Fruit fly (Drosophila melanogaster): ENCODE data around the gene Ser.

Gene Ser

DNA sequence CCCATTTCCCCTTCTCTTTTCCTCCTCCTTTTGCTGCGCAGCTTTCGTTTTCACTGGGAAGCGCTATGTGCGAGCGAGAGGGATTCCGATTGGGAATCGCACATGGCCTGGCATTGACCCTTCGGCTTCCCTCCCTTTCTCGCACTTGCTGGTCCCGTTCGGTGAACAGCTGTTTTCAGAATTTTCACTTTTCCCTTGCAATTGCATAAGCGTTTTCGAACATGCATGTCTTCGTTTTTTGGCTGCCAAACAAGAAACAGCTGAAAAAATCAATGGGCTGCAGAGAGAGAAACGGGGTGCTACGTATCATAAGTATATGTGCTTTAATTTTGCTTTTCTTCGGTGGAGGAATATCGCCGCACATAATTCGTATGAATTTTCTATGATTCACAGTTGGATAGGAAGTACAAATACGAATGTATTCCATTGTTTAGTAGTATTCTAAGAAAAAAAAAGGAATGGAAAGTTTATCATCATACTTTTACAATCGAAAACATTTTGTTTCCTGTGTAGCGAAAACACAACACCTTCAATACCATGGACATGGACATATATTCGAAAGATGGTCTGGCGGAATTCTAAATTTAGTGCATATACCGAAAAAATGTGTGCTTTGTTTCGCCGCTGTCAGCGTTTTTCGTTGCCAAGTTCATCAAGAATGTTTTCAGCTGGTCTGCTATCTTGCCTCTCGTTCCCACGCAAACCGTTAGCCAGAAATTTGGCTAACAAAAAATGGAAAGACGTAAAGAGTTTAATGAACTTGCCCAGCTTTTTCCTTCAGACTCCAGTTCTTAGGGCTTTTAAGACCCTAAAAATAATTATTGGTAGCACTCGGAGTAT, 41.7 kb downstream of the Ser start:
- TF ChIP-seq CG8478 (optimal IDR thresholded peaks at IDR 0.05) (no peak), CTCF (optimal IDR thresholded peaks at IDR 0.05) (no peak)

DNA sequence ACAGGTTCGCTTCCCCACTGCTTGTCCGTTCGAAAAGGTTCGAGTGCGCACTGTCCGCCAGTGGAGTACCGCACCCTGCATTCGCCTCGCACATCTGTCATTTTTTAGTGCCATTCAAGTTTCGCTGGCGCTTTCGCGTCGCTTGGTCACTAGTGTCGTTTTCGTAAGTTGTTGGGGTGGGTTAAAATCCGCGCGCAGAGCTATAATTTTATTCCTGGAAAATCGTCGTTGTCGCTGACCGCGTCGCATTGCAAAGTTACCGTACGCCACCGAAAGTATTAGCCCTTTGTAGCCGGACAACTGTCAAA, 42.6 kb downstream of the Ser start, which contains the start of gene Men-b:
Men-b (plus strand) TSS at position 147 of the 308 bp plus-strand sequence.
- TF ChIP-seq CG8478 (optimal IDR thresholded peaks at IDR 0.05) = no peak
- TF ChIP-seq CTCF (optimal IDR thresholded peaks at IDR 0.05) = peak; percentile 79 to 80

DNA sequence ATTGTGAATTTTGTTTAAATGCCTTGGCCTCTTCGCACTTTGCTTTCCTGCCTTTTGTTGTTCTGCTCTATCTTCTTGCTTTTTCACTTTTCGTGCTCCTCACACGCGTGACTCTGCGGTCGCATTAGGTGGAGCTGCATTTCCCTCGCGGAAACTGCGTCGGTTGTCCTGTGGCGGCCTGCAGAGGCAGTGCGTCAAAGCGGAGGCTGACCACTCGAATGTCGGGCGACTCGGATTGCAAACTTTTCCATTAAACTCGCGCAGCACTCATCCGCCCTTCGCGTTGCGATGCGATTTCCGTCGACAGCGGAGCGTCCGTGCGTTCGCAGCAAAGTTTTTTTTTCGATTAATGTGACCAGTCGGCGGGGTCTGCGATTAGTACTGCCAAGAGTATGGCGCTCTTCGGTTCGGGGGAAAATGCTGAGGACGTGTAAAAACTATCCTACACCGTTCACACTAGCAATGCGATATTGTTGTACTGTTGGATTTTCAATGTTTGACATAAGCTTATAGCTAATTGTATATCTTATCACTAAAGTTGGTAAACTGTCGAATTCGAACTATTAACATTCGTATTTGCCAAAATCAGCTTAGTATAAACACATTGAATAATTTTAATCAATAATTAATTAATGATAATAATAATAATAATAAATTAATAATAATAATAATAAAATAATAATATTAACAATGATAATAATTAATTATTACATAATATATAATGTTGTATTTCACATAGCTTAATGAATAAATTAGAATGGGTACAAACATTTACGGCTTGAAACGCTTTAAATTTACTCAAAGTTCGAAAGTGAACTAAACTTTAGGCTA, 43.2 kb downstream of the Ser start, which contains the start of gene CG6051:
CG6051 (minus strand) TSS at position 385 of the 831 bp plus-strand sequence.
- TF ChIP-seq CG8478 (optimal IDR thresholded peaks at IDR 0.05) (no peak), CTCF (optimal IDR thresholded peaks at IDR 0.05) (peak; percentile 26 to 44)

DNA sequence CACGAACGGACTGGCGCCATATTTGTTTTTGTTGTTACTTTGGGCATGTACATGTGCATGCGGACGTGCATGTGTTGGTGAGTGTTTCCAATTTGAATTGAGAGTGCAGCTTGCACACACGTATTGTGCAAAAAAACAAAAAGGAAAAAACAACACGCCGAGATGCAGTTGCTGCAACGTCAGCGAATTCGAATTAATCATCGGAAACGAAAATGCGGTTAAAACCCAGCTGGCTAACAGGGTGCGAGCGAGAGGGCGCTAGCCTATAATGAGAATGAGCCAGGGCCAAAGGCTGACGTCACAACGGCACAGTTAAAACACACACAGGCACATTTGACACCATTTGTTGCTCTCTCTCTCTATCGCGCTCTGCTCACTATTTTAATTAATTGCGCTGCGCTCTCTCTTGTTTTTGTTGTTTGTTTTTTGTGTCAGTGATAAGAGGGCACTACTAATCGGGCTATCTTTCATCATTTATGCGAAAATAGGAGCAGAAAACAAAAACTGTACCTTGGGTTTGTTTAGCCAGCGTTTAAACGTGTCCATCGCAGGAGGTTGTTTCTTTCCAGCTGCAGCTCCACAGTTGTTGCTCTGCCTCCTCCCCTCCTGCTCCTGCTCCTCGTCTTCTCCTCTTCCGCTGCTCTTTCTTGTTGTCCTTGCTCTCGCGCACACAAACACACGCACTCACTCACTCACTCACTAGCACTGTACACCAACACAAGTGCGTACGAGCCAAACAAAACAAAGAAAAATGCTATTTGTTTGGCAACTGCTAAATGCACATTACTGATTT, 44.0 kb downstream of the Ser start:
- TF ChIP-seq CG8478 (optimal IDR thresholded peaks at IDR 0.05) (no peak), CTCF (optimal IDR thresholded peaks at IDR 0.05) (no peak)

DNA sequence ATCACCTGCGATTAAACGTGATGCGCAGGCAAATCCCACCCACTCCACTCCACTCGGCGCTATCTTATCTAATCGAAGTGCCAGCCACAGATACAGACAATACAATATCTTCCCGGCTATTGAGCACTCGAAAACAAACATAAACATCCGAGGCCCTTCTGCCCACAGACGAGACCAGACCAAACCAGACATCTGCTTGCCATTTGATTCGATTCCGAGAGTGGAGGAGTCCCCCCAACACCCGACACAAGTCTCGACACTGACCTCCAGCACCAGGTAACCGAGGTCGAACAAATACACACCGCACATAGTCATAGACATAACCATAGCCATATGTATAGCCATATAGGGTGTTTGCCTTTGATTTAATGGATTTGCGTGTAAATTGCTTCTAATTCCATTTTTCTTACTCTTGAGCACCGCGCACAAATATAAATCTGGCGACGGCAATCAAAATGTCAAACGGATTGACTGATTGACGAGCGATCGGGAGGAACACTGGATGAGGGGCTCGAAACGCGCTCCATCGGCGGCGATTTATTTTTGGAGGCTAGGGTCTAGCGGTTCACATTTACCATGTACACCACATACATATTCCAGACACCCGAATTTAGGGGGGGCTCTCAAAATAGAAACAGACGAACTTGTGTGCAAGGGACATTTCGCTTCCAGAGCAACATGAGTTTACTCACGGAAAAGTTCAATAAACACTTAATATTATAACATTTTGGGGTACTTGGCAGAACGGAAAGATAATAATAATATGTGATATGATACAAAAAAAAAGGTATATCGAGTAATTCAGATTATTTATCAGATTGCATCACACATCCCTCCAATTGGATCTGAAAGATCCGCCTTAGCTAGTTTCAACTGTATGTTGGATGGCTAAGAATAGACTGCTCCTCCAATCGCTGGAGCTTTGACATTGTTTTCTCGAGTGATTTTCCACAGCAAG, 45.0 kb downstream of the Ser start:
- no peak for TF ChIP-seq CG8478 (optimal IDR thresholded peaks at IDR 0.05)
- no peak for TF ChIP-seq CTCF (optimal IDR thresholded peaks at IDR 0.05)

DNA sequence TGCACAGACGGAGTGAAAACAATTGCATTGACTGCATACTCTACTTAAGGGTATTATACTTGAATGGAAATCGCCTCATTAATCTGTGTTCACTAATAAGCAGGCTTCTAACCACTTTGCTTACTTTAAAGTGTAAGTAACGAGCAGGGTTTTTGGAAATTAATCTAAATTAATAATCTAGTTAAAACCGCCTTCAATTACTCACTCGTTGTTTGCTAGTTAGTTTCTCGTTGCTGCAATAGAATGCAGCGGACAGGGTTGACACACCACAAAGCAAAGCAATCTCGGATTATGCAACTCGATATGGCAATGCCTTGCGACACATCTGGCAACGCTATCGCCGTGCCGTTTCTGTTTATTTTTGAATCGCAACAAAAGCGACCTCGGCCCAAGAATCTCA, 54.1 kb downstream of the Ser start:
- TF ChIP-seq CTCF (optimal IDR thresholded peaks at IDR 0.05) = no peak
- TF ChIP-seq CG8478 (optimal IDR thresholded peaks at IDR 0.05) = no peak

DNA sequence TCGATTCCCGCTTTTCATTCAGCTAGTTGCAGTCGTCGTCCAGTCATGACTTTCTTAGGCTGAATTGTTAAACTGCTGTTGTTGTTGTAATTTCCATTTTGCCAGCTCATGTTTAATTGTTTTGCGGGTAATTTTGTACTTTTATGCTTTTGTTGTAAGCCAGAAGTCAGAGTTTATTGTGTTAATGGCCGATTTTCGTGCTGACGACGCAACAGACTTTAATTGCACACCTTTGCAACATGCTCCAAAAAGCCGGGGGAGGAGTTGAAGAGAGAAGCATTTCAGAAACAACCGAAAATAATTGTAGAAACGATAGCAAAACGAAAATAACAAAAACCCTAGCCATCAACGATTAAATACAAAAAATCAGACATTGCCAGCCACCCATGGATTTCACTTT, 55.4 kb downstream of the Ser start:
- TF ChIP-seq CTCF (optimal IDR thresholded peaks at IDR 0.05) = no peak
- TF ChIP-seq CG8478 (optimal IDR thresholded peaks at IDR 0.05) = no peak

DNA sequence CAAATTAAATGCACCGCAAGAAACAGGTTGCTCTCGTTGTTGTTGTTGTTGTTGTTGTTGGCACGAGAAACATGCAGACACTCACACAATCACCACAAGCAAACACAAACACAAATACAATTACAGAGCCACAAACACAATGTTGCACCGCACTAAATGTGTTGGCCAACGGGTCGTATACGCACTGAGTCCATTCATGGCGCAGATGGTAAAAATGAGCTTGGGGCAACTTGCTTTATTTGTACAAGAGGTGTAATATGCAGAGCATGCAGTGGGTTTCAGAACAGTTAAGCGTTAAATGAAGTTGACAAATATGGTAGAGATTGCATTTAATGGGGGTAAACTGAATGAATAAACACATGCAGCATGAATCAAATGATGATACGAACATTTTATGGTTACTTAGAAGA, 56.1 kb downstream of the Ser start:
- no peak for TF ChIP-seq CTCF (optimal IDR thresholded peaks at IDR 0.05)
- TF ChIP-seq CG8478 (optimal IDR thresholded peaks at IDR 0.05) = no peak

DNA sequence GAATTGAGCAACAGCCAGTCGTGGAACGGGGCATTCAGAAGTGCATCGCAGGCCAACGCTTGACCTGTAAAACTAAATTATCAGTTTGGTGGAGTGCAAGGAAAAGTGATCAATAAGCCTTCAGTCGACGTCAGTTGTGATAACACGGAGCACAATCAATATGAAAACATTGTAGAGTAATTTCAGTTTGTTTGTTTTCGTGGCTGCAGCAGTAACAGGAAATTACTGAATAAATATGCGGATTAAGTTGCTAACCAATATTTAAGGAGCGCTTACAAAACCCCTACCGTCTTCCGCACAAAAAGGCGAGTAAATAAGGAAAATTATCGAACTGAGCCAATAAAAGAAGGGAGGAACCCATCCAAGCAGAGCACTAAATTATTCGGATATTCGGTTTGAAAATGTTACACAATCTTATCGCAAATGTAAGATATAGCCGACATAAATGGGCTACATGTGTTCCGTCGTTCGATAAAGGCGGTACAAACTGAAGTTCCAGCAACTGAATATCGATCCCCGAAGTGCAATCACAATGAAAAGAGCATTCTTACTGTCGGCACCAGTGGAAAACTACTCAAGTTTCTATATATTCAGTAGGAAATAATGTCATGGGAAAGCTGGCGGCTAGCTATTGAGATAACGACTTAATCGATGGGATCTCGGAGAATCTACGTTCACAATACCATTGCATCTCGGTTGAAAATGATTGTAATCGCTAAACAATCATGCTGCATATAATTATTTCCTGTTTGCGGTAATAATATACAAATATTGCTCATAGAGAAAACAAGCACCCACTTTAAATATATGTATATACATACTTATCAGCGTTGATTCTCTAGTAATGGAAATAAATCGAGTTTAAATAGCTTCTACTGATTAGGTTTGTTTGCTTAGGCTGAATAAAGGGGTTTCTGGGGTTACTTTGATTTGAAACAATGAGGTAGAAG, 58.1 kb downstream of the Ser start:
- TF ChIP-seq CG8478 (optimal IDR thresholded peaks at IDR 0.05) (no peak), CTCF (optimal IDR thresholded peaks at IDR 0.05) (no peak)

DNA sequence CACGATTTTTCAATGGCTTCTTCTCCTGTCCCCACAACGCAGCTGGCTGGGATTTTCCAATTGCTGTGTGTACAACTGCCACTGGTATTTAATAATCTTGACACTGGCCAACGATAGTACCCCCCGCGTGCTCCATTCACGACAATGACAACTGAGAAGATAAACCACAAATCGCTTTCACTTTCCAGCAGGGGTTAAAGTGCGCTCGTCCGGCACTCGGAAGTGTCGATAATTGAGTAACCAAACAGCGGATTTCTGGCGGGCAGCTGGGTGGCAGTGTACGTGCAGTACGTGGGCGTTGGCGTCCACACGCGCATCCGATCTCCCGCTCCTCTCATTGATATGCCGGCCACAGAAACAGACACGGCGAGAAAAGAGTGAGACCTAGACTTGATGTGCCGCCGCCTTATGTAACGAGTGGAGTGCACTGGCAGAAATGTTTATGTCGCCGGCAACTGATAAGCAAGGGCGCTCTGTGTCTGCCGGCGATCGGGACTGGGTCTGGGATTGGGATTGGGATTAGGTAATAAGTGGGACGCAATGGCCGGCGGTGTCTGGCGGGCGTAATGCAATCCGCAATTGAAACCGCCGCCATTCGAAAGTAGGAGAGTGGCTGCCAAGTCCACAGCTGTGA, 59.2 kb downstream of the Ser start:
- TF ChIP-seq CTCF (optimal IDR thresholded peaks at IDR 0.05) (no peak), CG8478 (optimal IDR thresholded peaks at IDR 0.05) (no peak)

DNA sequence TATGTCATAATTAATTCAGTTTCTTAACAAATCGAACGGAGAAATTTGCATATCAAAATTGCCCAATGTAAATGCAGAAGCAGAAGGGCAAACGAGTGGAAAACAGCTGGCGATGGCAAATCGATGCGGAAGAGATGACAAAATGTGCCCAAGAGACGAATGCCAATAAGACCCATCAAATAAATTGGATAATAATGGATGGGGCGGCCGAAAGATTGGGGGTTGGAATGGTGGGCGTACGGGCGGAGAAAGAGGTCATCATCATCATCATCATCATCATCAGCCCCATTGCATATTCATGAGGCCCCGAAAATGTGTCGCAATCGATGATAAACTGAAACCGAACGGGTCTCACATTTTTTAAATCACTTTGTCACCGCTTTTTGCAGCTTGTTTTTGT, 60.1 kb downstream of the Ser start:
- no peak for TF ChIP-seq CTCF (optimal IDR thresholded peaks at IDR 0.05)
- no peak for TF ChIP-seq CG8478 (optimal IDR thresholded peaks at IDR 0.05)

DNA sequence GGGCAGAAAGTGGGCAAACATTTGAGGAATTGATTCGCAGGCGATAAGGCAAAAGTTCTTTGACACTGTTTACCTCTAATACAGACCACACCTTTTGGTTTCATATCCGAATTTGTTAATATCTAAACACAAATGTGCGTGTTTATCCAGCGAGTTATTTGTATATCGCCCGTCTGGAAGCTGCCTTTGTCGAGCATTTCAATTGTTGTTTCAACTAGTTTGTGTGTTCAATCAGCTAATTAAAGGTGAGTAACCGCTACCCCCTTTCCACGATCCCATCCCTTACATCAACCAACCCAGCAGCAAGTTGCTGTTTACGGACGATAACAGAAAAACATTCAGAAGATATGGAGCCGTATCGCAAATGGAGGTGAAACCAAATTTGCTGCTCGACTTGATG, 62.7 kb downstream of the Ser start:
- TF ChIP-seq CTCF (optimal IDR thresholded peaks at IDR 0.05) = no peak
- TF ChIP-seq CG8478 (optimal IDR thresholded peaks at IDR 0.05) = no peak

Data from S2 (cell line).